Worm (Caenorhabditis elegans) whole organism, L4 larva: ENCODE data around the gene twk-12.

Source experiments
- Y5F2A.4 ChIP-seq: fragments of 200-800 bp; sonication (Bioruptor generic); optimal IDR thresholded peaks from 2 replicates; lab custom pipeline; 2018; ENCODE audit warnings: mild to moderate bottlenecking, missing genetic modification characterization, missing compliant biosample characterization
- ceh-32 ChIP-seq: sonication (generic microtip); optimal IDR thresholded peaks from 2 replicates; lab custom pipeline; 2016; ENCODE audit warnings: mild to moderate bottlenecking, missing genetic modification characterization, missing compliant biosample characterization; ENCODE audit not compliant: poor library complexity
- dmd-9 ChIP-seq: fragments of 200-800 bp; sonication (Bioruptor generic); IDR thresholded peaks from 2 replicates; pipeline ENCODE4 v1.3.6; 2022; ENCODE audit warnings: missing genetic modification reagents, missing genetic modification characterization, missing compliant biosample characterization
- egl-43 ChIP-seq: fragments of 200-800 bp; sonication (Bioruptor generic); IDR thresholded peaks from 2 replicates; pipeline ENCODE4 v1.3.6; 2022; ENCODE audit warnings: missing genetic modification reagents, missing genetic modification characterization, missing compliant biosample characterization
- lin-39 ChIP-seq: fragments of 150-350 bp; optimal IDR thresholded peaks from 2 replicates; lab custom pipeline; 2014; ENCODE audit warnings: missing biosample characterization, missing genetic modification reagents, missing genetic modification characterization
- nhr-10 ChIP-seq: fragments of 150-350 bp; optimal IDR thresholded peaks from 2 replicates; lab custom pipeline; 2014; ENCODE audit warnings: missing biosample characterization, missing genetic modification characterization
- nhr-237 ChIP-seq: sonication (generic microtip); optimal IDR thresholded peaks from 2 replicates; lab custom pipeline; 2017; ENCODE audit warnings: missing biosample characterization, missing genetic modification characterization
- nhr-25 ChIP-seq: sonication (generic microtip); optimal IDR thresholded peaks from 2 replicates; lab custom pipeline; 2017; ENCODE audit warnings: missing genetic modification characterization, mild to moderate bottlenecking, missing compliant biosample characterization, antibody characterized with exemption, moderate library complexity, borderline replicate concordance; ENCODE audit not compliant: insufficient read depth
- nhr-6 ChIP-seq: fragments of 150-350 bp; optimal IDR thresholded peaks from 2 replicates; lab custom pipeline; 2014; ENCODE audit warnings: missing biosample characterization, missing genetic modification characterization
- nhr-76 ChIP-seq: fragments of 150-350 bp; optimal IDR thresholded peaks from 2 replicates; lab custom pipeline; 2014; ENCODE audit warnings: missing biosample characterization, missing genetic modification characterization
- nhr-77 ChIP-seq: fragments of 150-350 bp; optimal IDR thresholded peaks from 2 replicates; lab custom pipeline; 2014; ENCODE audit warnings: missing biosample characterization, missing genetic modification characterization
- pqm-1 ChIP-seq: sonication (generic microtip); optimal IDR thresholded peaks from 2 replicates; lab custom pipeline; 2017; ENCODE audit warnings: missing biosample characterization, missing genetic modification characterization
- snpc-4 ChIP-seq: fragments of 150-350 bp; optimal IDR thresholded peaks from 2 replicates; lab custom pipeline; 2014; ENCODE audit warnings: missing biosample characterization, missing genetic modification characterization
- zag-1 ChIP-seq: fragments of 150-350 bp; optimal IDR thresholded peaks from 2 replicates; lab custom pipeline; 2014; ENCODE audit warnings: missing biosample characterization, missing genetic modification characterization

DNA sequence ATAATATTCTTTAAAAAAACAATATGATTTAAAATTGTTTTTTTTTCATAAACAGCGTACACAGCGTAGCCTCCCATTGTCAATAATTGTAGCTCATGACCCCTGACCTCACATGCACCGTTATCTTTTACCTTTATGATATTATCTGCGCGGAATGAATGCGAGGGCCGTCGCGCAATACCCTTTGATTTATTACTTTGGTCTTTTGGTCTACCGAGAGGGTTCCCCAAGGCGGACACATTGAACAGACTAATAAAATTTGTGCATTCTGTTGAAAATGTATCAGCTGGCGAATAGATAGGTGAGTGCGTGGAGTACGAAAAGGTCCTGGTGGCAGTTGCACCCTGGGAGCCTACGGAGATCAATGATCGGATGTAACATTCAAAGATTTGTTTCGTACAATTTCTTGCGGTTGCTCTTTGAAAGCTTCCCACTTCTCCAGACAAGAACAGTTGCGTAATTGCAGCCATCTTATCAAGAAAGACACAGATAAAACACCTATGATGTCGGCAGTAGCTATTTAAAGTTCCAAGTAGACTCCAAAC, 53.0 kb downstream of the twk-12 start:
- no peak for TF ChIP-seq snpc-4 (tag; lab: Kevin White, UChicago)
- no peak for TF ChIP-seq lin-39 (tag; lab: Kevin White, UChicago)
- TF ChIP-seq nhr-25 (tag; lab: Kevin White, UChicago), result no peak
- TF ChIP-seq ceh-32 (tag; lab: Kevin White, UChicago), result no peak
- TF ChIP-seq zag-1 (tag; lab: Kevin White, UChicago), result no peak
- no peak for TF ChIP-seq pqm-1 (tag; lab: Kevin White, UChicago)
- TF ChIP-seq nhr-77 (tag; lab: Kevin White, UChicago), result no peak
- no peak for TF ChIP-seq nhr-10 (tag; lab: Kevin White, UChicago)
- no peak for TF ChIP-seq egl-43 (GFP tag; lab: Robert Waterston, UW)
- no peak for TF ChIP-seq nhr-76 (tag; lab: Kevin White, UChicago)
- TF ChIP-seq dmd-9 (GFP tag; lab: Robert Waterston, UW), result no peak
- TF ChIP-seq nhr-237 (tag; lab: Kevin White, UChicago), result no peak
- TF ChIP-seq nhr-6 (tag; lab: Kevin White, UChicago), result no peak
- no peak for TF ChIP-seq Y5F2A.4
